Worm (Caenorhabditis elegans): Measurements from ENCODE around the gene gst-36.
A peak's percentile ranks its signal among the peaks of the same experiment; 100 is the strongest.

Gene gst-36

DNA sequence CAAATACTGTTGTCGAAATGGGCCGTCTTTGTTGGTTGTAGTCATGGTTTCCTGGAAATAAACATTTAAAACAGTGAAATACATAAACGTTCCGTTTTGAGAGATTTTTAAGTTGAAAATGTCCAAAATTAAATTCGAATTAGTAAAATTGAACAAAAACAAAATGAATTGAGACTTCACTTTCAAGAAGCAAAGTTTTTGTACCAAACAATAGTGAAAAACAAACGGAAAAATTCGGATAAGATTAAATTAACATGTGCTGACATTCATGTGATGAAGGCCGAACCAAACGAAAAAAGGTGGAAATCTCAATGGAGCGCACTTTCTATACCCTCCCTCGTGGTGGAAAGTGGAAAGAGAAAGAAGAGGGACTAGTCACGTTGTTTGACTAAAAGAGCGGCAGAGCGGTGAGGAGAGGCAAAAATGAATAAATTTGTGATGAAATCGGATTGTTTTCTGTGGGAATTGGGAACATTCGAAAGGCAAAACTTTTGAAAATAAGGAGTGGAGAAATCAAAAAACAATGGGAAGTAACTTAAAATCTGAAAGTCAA is 24.7 kb downstream of the gst-36 start, which contains the start of gene ipla-2 (continued):
- no peak for TF ChIP-seq T26A8.4 (GFP tag; IDR thresholded peaks at IDR 0.05)
- peak; percentile 45 for TF ChIP-seq dpl-1 (GFP tag; optimal IDR thresholded peaks at IDR 0.05)
- no peak for TF ChIP-seq unc-39 (tag; optimal IDR thresholded peaks at IDR 0.05)
- 0 out of 2 replicates have a peak, but pooled peaks have one; percentile 38 for TF ChIP-seq madf-9 (GFP tag; conservative IDR thresholded peaks at IDR 0.05)
- no peak for TF ChIP-seq R02D3.7 (tag; optimal IDR thresholded peaks at IDR 0.05)
- TF ChIP-seq madf-5 (GFP tag; IDR thresholded peaks at IDR 0.05) = no peak
- TF ChIP-seq attf-4 (tag; optimal IDR thresholded peaks at IDR 0.05) = no peak
- TF ChIP-seq lin-38 (GFP tag; IDR thresholded peaks at IDR 0.05) = peak; percentile 86
- no peak for TF ChIP-seq set-16 (GFP tag; IDR thresholded peaks at IDR 0.05)
- TF ChIP-seq rbr-2 (tag; optimal IDR thresholded peaks at IDR 0.05) = peak; percentile 48
- TF ChIP-seq mep-1 (tag; optimal IDR thresholded peaks at IDR 0.05) = no peak
- TF ChIP-seq ama-1 (optimal IDR thresholded peaks at IDR 0.05) = no peak
- TF ChIP-seq zip-11 (GFP tag; IDR thresholded peaks at IDR 0.05) = no peak
- no peak for TF ChIP-seq dmd-9 (GFP tag; IDR thresholded peaks at IDR 0.05)
- no peak for TF ChIP-seq egl-43 (GFP tag; IDR thresholded peaks at IDR 0.05)
- peak in 1 of 2 experiments; percentile 61 for TF ChIP-seq hif-1 (tag; optimal IDR thresholded peaks at IDR 0.05)
- TF ChIP-seq Y5F2A.4 (GFP tag; optimal IDR thresholded peaks at IDR 0.05) = no peak
- no peak for TF ChIP-seq tag-97 (GFP tag; IDR thresholded peaks at IDR 0.05)
- no peak for TF ChIP-seq jun-1 (tag; optimal IDR thresholded peaks at IDR 0.05)
- peak; percentile 95 for TF ChIP-seq mxl-3 (GFP tag; optimal IDR thresholded peaks at IDR 0.05)
- TF ChIP-seq mes-2 (tag; optimal IDR thresholded peaks at IDR 0.05; ENCODE audit: poor library complexity, severe bottlenecking) = peak; percentile 75
- TF ChIP-seq nhr-102 (tag; optimal IDR thresholded peaks at IDR 0.05) = no peak
- TF ChIP-seq dmd-8 (GFP tag; IDR thresholded peaks at IDR 0.05) = no peak
- TF ChIP-seq ztf-11 (tag; optimal IDR thresholded peaks at IDR 0.05) = no peak
- TF ChIP-seq zag-1 (tag; optimal IDR thresholded peaks at IDR 0.05) = no peak
- no peak for TF ChIP-seq daf-8 (GFP tag; IDR thresholded peaks at IDR 0.05)
- TF ChIP-seq ceh-32 (tag; optimal IDR thresholded peaks at IDR 0.05; ENCODE audit: poor library complexity) = no peak
- no peak for TF ChIP-seq php-3 (GFP tag; IDR thresholded peaks at IDR 0.05)
- no peak for TF ChIP-seq nhr-237 (tag; optimal IDR thresholded peaks at IDR 0.05)
- TF ChIP-seq nhr-77 (tag; optimal IDR thresholded peaks at IDR 0.05) = peak; percentile 34
- no peak for TF ChIP-seq nhr-48 (tag; optimal IDR thresholded peaks at IDR 0.05)
- TF ChIP-seq gei-8 (GFP tag; optimal IDR thresholded peaks at IDR 0.05) = no peak
- no peak for TF ChIP-seq F44E2.7 (GFP tag; IDR thresholded peaks at IDR 0.05)
- no peak for TF ChIP-seq daf-16 (GFP tag; optimal IDR thresholded peaks at IDR 0.05)
- peak; percentile 34 for TF ChIP-seq daf-16 (tag; optimal IDR thresholded peaks at IDR 0.05)
- TF ChIP-seq skn-1 (tag; optimal IDR thresholded peaks at IDR 0.05) = no peak
- no peak for TF ChIP-seq ZK546.5 (tag; optimal IDR thresholded peaks at IDR 0.05)
- peak; percentile 58 to 96 for TF ChIP-seq mdl-1 (tag; optimal IDR thresholded peaks at IDR 0.05)
- no peak for TF ChIP-seq daf-19 (GFP tag; conservative IDR thresholded peaks at IDR 0.05)
- TF ChIP-seq arid-1 (GFP tag; conservative IDR thresholded peaks at IDR 0.05) = no peak
- no peak for TF ChIP-seq ceh-28 (tag; optimal IDR thresholded peaks at IDR 0.05)
- no peak for TF ChIP-seq daf-12 (tag; optimal IDR thresholded peaks at IDR 0.05)
- no peak for TF ChIP-seq unc-130 (GFP tag; optimal IDR thresholded peaks at IDR 0.05)
- TF ChIP-seq lim-7 (GFP tag; IDR thresholded peaks at IDR 0.05) = no peak
- TF ChIP-seq fkh-10 (GFP tag; optimal IDR thresholded peaks at IDR 0.05) = peak; percentile 85
- no peak for TF ChIP-seq ceh-62 (tag; optimal IDR thresholded peaks at IDR 0.05)
- no peak for TF ChIP-seq pha-4 (GFP tag; IDR thresholded peaks at IDR 0.05)
- peak; percentile 64 for TF ChIP-seq pha-4 (tag; optimal IDR thresholded peaks at IDR 0.05)
- no peak for TF ChIP-seq ceh-82 (tag; optimal IDR thresholded peaks at IDR 0.05)
- no peak; the same call in 1 of the 2 replicates for TF ChIP-seq tra-1 (GFP tag; IDR thresholded peaks at IDR 0.05)
- no peak for TF ChIP-seq spr-3 (GFP tag; optimal IDR thresholded peaks at IDR 0.05)
- TF ChIP-seq dmd-6 (GFP tag; IDR thresholded peaks at IDR 0.05) = peak; percentile 57
- TF ChIP-seq nhr-28 (tag; optimal IDR thresholded peaks at IDR 0.05) = peak; percentile 46

Data from whole organism, L4 larva.